Worm (Caenorhabditis elegans) whole organism, L3 larva: ENCODE data around the gene lido-1.
A peak's percentile ranks its signal among the peaks of the same experiment; 100 is the strongest.

ENCODE experiments used
- R02D3.7 ChIP-seq: fragments of 150-350 bp; optimal IDR thresholded peaks from 2 replicates; lab custom pipeline; 2014; ENCODE audit warnings: missing biosample characterization, missing genetic modification characterization
- aly-2 ChIP-seq: fragments of 150-350 bp; optimal IDR thresholded peaks from 2 replicates; lab custom pipeline; 2014; ENCODE audit warnings: missing biosample characterization, missing genetic modification characterization
- ceh-16 ChIP-seq: sonication (generic microtip); optimal IDR thresholded peaks from 2 replicates; lab custom pipeline; 2017; ENCODE audit warnings: missing biosample characterization, missing genetic modification characterization
- ceh-9 ChIP-seq: sonication (generic microtip); optimal IDR thresholded peaks from 2 replicates; lab custom pipeline; 2018; ENCODE audit warnings: missing biosample characterization, missing genetic modification characterization
- egl-27 ChIP-seq: sonication (generic microtip); optimal IDR thresholded peaks from 4 replicates; lab custom pipeline; 2017; ENCODE audit warnings: missing biosample characterization, missing genetic modification reagents, missing genetic modification characterization
- egl-5 ChIP-seq: fragments of 150-350 bp; optimal IDR thresholded peaks from 2 replicates; lab custom pipeline; 2017; ENCODE audit warnings: missing biosample characterization, missing genetic modification reagents, missing genetic modification characterization, inconsistent platforms
- elt-1 ChIP-seq: fragments of 150-350 bp; optimal IDR thresholded peaks from 2 replicates; lab custom pipeline; 2014; ENCODE audit warnings: missing biosample characterization, missing genetic modification characterization
- elt-2 ChIP-seq: sonication (generic microtip); optimal IDR thresholded peaks from 2 replicates; lab custom pipeline; 2016; ENCODE audit warnings: missing genetic modification reagents, mild to moderate bottlenecking, missing genetic modification characterization, missing compliant biosample characterization
- elt-3 ChIP-seq, 3 experiments: fragments of 150-350 bp in 1 of 3; sonication (generic microtip) in 2 of 3; optimal IDR thresholded peaks; 2 replicates in 2 of 3; 4 replicates in 1 of 3; lab custom pipeline; 2014 to 2017; ENCODE audit warnings: missing biosample characterization in 3 of 3, missing genetic modification characterization in 3 of 3
- fos-1 ChIP-seq: fragments of 150-350 bp; optimal IDR thresholded peaks from 2 replicates; lab custom pipeline; 2014; ENCODE audit warnings: missing biosample characterization, missing genetic modification characterization
- jun-1 ChIP-seq: fragments of 150-350 bp; optimal IDR thresholded peaks from 2 replicates; lab custom pipeline; 2014; ENCODE audit warnings: missing biosample characterization, missing genetic modification reagents, missing genetic modification characterization
- lin-39 ChIP-seq: fragments of 150-350 bp; optimal IDR thresholded peaks from 2 replicates; lab custom pipeline; 2018; ENCODE audit warnings: missing biosample characterization, missing genetic modification reagents, missing genetic modification characterization
- mdl-1 ChIP-seq: fragments of 150-350 bp; optimal IDR thresholded peaks from 2 replicates; lab custom pipeline; 2014; ENCODE audit warnings: missing biosample characterization, missing genetic modification characterization
- mml-1 ChIP-seq: fragments of 150-350 bp; sonication (generic microtip); optimal IDR thresholded peaks from 3 replicates; lab custom pipeline; 2014; ENCODE audit warnings: missing biosample characterization, missing genetic modification characterization
- nfya-1 ChIP-seq: sonication (generic microtip); optimal IDR thresholded peaks from 2 replicates; lab custom pipeline; 2017; ENCODE audit warnings: missing genetic modification characterization, mild to moderate bottlenecking, missing compliant biosample characterization, antibody characterized with exemption, moderate library complexity; ENCODE audit not compliant: insufficient read depth
- nhr-11 ChIP-seq: fragments of 150-350 bp; optimal IDR thresholded peaks from 2 replicates; lab custom pipeline; 2014; ENCODE audit warnings: missing biosample characterization, missing genetic modification characterization
- nhr-23 ChIP-seq: fragments of 150-350 bp; optimal IDR thresholded peaks from 2 replicates; lab custom pipeline; 2014; ENCODE audit warnings: missing biosample characterization, missing genetic modification reagents, missing genetic modification characterization
- nhr-237 ChIP-seq: fragments of 150-350 bp; optimal IDR thresholded peaks from 2 replicates; lab custom pipeline; 2014; ENCODE audit warnings: missing biosample characterization, missing genetic modification characterization
- nhr-25 ChIP-seq: sonication (generic microtip); optimal IDR thresholded peaks from 2 replicates; lab custom pipeline; 2017; ENCODE audit warnings: missing biosample characterization, missing genetic modification characterization
- nhr-28 ChIP-seq: fragments of 150-350 bp; optimal IDR thresholded peaks from 2 replicates; lab custom pipeline; 2014; ENCODE audit warnings: missing biosample characterization, missing genetic modification characterization
- nhr-67 ChIP-seq: fragments of 150-350 bp; optimal IDR thresholded peaks from 2 replicates; lab custom pipeline; 2014; ENCODE audit warnings: missing biosample characterization, missing genetic modification characterization
- nhr-76 ChIP-seq: fragments of 150-350 bp; sonication (generic microtip); optimal IDR thresholded peaks from 5 replicates; lab custom pipeline; 2014; ENCODE audit warnings: missing biosample characterization, missing genetic modification characterization
- nhr-77 ChIP-seq: fragments of 150-350 bp; optimal IDR thresholded peaks from 2 replicates; lab custom pipeline; 2014; ENCODE audit warnings: missing biosample characterization, missing genetic modification characterization
- pha-4 ChIP-seq: fragments of 150-350 bp; optimal IDR thresholded peaks from 2 replicates; lab custom pipeline; 2014; ENCODE audit warnings: missing biosample characterization, missing genetic modification reagents, missing genetic modification characterization
- pqm-1 ChIP-seq: fragments of 150-350 bp; optimal IDR thresholded peaks from 2 replicates; lab custom pipeline; 2017; ENCODE audit warnings: missing biosample characterization, missing genetic modification characterization, inconsistent platforms
- sea-2 ChIP-seq: fragments of 150-350 bp; sonication (generic microtip); optimal IDR thresholded peaks from 4 replicates; lab custom pipeline; 2014; ENCODE audit warnings: missing biosample characterization, missing genetic modification reagents, missing genetic modification characterization
- skn-1 ChIP-seq: fragments of 150-350 bp; optimal IDR thresholded peaks from 2 replicates; lab custom pipeline; 2014; ENCODE audit warnings: missing biosample characterization, missing genetic modification characterization
- snpc-4 ChIP-seq: fragments of 150-350 bp; optimal IDR thresholded peaks from 2 replicates; lab custom pipeline; 2014; ENCODE audit warnings: missing biosample characterization, missing genetic modification characterization
- unc-62 ChIP-seq: fragments of 150-350 bp; sonication (generic microtip); optimal IDR thresholded peaks from 4 replicates; lab custom pipeline; 2014; ENCODE audit warnings: missing biosample characterization, missing genetic modification reagents, missing genetic modification characterization
- zag-1 ChIP-seq: fragments of 150-350 bp; optimal IDR thresholded peaks from 2 replicates; lab custom pipeline; 2014; ENCODE audit warnings: missing biosample characterization, missing genetic modification characterization
- ztf-11 ChIP-seq: fragments of 150-350 bp; optimal IDR thresholded peaks from 2 replicates; lab custom pipeline; 2014; ENCODE audit warnings: missing biosample characterization, missing genetic modification characterization
- ztf-4 ChIP-seq: fragments of 150-350 bp; optimal IDR thresholded peaks from 2 replicates; lab custom pipeline; 2014; ENCODE audit warnings: missing biosample characterization, missing genetic modification characterization

Gene lido-1

ce11 chrX:17110555-17110954 lies 14.2 kb upstream of the lido-1 start, which contains the start of gene lido-5:
Gene lido-5 (minus strand): TSS chrX:17110655.
- TF ChIP-seq ztf-4 (no peak), fos-1 (tag; lab: Kevin White, UChicago) (no peak), elt-1 (tag; lab: Kevin White, UChicago) (no peak), sea-2 (GFP tag; lab: Kevin White, UChicago) (no peak)
- TF ChIP-seq, all 47 proteins: peak for 0

DNA sequence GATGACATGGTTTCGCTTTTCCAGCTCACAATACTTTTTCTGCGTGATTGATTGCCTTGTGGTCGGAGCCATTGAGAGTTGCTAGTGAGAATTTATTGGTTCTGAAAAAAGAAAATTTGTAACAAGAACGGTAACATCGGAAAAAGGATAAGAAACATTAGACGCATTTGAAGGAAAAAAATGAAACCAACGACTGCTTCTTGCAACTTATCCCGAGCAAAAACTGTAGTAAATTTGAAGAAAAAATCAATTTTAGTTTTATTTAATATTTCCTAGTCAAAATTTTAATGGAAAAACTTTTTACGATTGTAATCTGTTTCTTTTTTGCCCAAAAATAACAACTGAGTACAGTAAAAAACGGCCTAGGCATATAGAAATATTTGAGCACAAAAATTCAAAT lies 11.3 kb upstream of the lido-1 start, which contains the start of gene lido-4:
Gene lido-4, minus strand, starts transcription at position 101 of the 400 bp plus-strand sequence.
- TF ChIP-seq nhr-67 (tag; lab: Kevin White, UChicago) (no peak), nhr-77 (tag; lab: Kevin White, UChicago) (no peak), pha-4 (tag; lab: Kevin White, UChicago) (no peak), nhr-237 (tag; lab: Kevin White, UChicago) (no peak), zag-1 (tag; lab: Kevin White, UChicago) (no peak), aly-2 (no peak)
- TF ChIP-seq, all 47 proteins: peak for 0

DNA sequence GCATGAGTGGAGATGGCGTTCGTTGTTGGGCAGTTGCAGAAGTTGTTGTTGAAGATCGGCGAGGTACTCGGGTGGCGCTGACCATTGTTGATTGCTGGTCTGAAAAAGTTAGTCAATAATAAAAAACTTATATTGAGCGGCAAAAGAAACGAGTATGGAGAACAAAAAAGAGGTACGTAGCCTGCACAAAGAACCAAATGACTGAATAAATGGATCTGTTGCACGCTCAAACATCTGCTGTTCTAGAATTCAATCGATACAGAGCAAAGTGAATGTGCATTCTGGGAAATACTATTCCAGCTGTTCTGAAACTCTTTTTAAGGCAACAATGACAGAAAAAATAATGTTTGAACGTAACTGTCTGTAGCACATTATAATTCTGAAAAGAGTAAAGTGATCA lies 4.3 kb upstream of the lido-1 start, which contains the start of gene lido-2:
Gene lido-2, minus strand, starts transcription at position 101 of the 400 bp plus-strand sequence.
- TF ChIP-seq nhr-11 (no peak), mml-1 (tag; lab: Kevin White, UChicago) (no peak), jun-1 (tag; lab: Kevin White, UChicago) (no peak), skn-1 (tag; lab: Kevin White, UChicago) (no peak), elt-1 (tag; lab: Kevin White, UChicago) (no peak), nhr-23 (tag; lab: Kevin White, UChicago) (no peak), nhr-76 (no peak), zag-1 (tag; lab: Kevin White, UChicago) (no peak), R02D3.7 (no peak), unc-62 (GFP tag; lab: Kevin White, UChicago) (no peak), fos-1 (tag; lab: Kevin White, UChicago) (no peak), mdl-1 (tag; lab: Kevin White, UChicago) (no peak), nhr-25 (no peak), ztf-11 (tag; lab: Kevin White, UChicago) (no peak), lin-39 (tag; lab: Kevin White, UChicago) (no peak), egl-27 (tag; lab: Kevin White, UChicago) (no peak), pqm-1 (tag; lab: Kevin White, UChicago) (no peak), elt-2 (tag; lab: Kevin White, UChicago) (no peak), pha-4 (tag; lab: Kevin White, UChicago) (no peak), ceh-9 (no peak)

DNA sequence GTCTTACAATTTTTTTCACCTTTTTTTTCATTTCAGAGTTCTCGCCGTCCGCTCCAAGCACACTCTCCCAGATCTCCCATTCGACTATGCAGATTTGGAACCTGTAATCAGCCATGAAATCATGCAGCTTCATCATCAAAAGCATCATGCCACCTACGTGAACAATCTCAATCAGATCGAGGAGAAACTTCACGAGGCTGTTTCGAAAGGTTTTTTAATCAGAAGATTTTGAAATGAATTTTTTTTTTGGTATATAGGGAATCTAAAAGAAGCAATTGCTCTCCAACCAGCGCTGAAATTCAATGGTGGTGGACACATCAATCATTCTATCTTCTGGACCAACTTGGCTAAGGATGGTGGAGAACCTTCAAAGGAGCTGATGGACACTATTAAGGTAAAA lies 3.2 kb downstream of the lido-1 start, which contains the start of gene C08A9.3:
Gene C08A9.3, minus strand, starts transcription at position 101 of the 400 bp plus-strand sequence.
- no peak for TF ChIP-seq egl-27 (tag; lab: Kevin White, UChicago)
- TF ChIP-seq snpc-4: no peak
- TF ChIP-seq elt-2 (tag; lab: Kevin White, UChicago): no peak
- no peak for TF ChIP-seq mml-1 (tag; lab: Kevin White, UChicago)
- no peak for TF ChIP-seq nhr-23 (tag; lab: Kevin White, UChicago)
- TF ChIP-seq egl-5: no peak
- TF ChIP-seq nhr-28 (tag; lab: Kevin White, UChicago): no peak
- TF ChIP-seq nfya-1: no peak
- no peak for TF ChIP-seq elt-3 (tag; optimal IDR thresholded peaks at IDR 0.05; lab: Kevin White, UChicago)
- no peak for TF ChIP-seq ceh-16 (tag; lab: Kevin White, UChicago)

DNA sequence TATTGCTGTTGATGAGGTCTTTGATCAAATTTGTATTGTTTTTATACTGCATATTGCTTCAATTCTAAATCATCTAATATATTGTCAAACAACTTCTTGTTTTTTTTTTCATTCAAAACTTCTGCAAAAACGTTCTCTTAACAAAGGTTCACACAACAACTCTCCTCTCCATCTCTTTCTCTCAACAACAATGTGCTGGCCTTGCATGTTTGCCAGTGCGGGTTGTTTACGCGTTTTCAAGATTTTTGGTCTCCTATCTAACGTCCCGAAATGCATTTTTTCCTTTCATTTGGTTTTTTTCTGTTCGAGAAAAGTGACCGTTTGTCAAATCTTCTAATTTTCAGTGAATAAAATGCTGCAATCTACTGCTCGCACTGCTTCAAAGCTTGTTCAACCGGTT lies 3.9 kb downstream of the lido-1 start, which contains the start of gene sod-3:
Gene sod-3, plus strand, starts transcription at position 338 of the 400 bp plus-strand sequence.
- no peak for TF ChIP-seq aly-2
- peak; percentile 57 for TF ChIP-seq pha-4 (tag; lab: Kevin White, UChicago)
- no peak for TF ChIP-seq mml-1 (tag; lab: Kevin White, UChicago)
- TF ChIP-seq lin-39 (tag; lab: Kevin White, UChicago): peak; percentile 15
